Fruit fly (Drosophila melanogaster): ENCODE measurements around the gene CG34327.

CG34327 gene

DNA sequence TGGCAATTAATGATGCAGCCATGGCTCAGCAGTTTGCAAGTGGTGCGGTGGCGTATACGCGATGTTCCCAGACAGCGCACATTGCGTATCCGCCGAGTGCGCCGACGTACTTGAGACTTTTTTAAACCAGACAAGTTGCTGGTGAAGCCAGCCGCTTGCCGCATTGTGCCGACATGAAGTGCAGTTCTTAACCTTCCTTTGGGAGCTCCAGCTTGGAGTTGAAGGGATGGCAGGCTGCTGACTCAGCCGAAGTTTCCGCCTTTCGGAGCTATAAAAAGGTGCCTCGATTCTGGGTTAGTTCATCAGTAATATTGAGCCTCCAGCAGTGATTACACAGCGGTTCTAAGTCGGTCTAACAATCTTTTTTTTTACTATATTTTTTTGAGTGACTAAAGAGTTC lies 2.5 kb downstream of the CG34327 start, which contains the start of gene CG5172:
TSS of gene CG5172 (plus strand) at position 301 of the 400 bp plus-strand sequence.
- no peak for TF ChIP-seq CG17801 (GFP tag; optimal IDR thresholded peaks at IDR 0.05; ENCODE audit: partially characterized antibody)

DNA sequence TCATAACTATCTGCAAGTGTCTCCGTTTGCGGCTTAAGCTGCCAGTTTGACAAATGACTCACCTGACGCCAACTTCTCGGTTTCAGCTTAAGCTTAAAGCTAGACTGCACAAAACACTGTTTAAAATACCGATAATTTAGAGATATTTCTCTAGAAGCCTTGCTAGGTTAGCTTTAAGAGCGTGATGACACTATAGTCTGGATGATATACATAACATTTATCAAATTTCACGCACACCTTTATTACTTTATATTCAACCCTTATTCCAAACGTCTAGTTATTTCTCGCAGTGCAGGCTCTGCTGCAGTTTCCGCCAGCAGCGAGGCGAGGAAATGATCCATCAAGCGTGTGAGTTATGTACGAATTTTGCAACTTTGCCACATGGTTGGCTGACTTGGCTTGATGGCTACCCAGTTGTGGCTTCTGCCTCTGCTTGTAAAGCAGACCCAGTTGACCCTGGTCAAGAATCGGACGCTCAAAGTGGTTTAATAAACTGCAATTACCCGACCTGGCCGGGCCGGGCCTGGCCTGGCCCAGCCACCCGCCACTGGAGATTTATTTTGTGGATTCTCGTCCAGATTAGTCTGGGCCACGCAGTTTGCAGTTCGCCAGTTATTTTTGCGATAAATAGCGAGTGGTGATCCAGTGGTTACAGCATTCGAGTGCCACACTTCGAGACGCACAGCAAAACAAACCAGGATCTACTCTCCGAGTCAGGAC lies 5.2 kb downstream of the CG34327 start, which contains the start of gene CG12998:
TSS of gene CG12998 (plus strand) at position 436 of the 720 bp plus-strand sequence.
- no peak for TF ChIP-seq CG17801 (GFP tag; optimal IDR thresholded peaks at IDR 0.05; ENCODE audit: partially characterized antibody)

DNA sequence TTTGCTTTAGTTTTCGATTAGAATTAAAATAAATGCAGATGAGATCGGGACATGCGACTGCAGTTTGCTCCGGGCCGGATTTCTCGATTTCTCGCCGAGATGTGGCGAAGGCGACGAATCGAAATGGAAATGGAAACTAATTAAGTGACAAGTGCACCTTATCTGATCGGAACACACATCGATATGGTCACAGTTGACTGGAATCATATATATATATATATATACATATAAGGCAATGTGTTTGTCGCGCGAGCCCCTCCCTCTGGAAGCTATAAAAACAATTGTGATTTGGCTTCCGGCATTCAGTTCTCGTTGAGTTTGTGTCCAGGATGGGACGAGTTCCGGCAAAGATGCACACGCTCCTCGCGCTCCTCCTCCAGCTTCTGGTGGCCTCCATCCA lies 8.6 kb downstream of the CG34327 start, which contains the start of gene CG5162:
TSS of gene CG5162 (plus strand) at position 301 of the 400 bp plus-strand sequence.
- TF ChIP-seq CG17801 (GFP tag; optimal IDR thresholded peaks at IDR 0.05; ENCODE audit: partially characterized antibody): no peak

DNA sequence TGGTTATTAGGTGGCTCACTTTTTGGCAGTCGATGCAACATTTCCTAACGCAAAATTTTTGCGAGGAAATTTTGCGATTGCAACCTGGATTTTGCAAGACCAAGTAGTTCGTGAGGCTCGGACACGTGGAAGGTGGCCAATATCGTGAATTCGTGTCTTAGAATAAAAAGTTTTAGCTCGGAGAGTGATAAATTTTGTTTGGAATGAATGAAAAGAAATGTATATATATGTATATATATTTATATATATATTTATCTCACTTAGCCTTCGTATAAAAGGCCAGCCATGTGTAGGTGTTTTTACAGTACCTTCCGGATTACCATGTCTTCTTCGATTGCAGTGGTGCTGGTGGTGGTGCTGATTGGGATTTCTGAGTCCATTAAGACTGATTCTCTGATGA lies 11.6 kb downstream of the CG34327 start, which contains the start of gene CG18258:
TSS of gene CG18258 (plus strand) at position 301 of the 400 bp plus-strand sequence.
- TF ChIP-seq CG17801 (GFP tag; optimal IDR thresholded peaks at IDR 0.05; ENCODE audit: partially characterized antibody): no peak

DNA sequence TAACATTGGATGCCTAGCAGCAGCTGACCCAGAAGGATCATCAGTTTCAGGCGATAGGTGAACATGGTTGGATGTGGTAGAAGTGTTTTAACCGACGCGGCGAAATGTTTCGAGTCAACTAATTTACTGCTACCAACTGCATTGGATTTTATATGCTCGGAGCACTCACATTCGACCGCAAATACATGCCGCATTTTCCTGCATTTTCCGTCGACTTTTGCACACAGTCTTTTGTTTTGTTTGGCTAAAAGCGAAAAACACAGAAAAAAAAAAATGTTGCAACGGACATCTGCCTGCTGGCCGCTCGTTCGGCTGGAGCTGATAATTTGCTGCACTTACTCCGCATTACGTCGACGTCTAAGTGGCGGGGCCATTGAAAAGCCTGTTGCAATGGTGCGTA lies 13.7 kb downstream of the CG34327 start, which contains the start of gene CG12995:
TSS of gene CG12995 (minus strand) at position 101 of the 400 bp plus-strand sequence.
- no peak for TF ChIP-seq CG17801 (GFP tag; optimal IDR thresholded peaks at IDR 0.05; ENCODE audit: partially characterized antibody)

DNA sequence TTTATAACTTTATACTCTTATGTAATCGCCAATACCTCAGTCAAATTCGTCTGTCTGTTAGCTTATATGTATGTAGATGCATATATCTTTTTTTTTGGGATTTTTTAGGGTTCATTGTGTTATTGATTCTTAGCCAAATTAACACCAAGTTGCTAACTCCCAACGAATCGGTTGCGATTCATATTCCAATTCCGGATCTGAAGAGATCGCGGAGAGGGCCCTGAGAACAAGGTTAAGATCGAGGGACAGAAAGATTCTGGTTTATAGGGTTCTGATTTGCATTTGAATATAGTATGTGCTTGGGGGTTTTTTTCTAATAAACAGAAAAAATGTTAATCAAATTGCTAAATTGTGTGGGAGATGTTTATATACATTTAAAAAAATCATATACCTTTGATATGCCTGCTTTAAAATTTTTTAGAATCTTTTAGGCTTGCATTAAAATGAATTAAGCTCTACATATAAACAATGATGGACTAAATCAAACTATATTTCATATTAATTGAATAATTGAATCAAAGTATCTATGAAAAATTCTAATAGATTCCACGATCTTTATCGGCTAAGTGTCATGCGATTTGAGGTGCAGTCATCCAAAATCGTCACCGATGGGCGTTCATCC lies 15.6 kb downstream of the CG34327 start, which contains the start of gene CG32563:
TSS of gene CG32563 (plus strand) at position 572 of the 622 bp plus-strand sequence.
- no peak for TF ChIP-seq CG17801 (GFP tag; optimal IDR thresholded peaks at IDR 0.05; ENCODE audit: partially characterized antibody)

DNA sequence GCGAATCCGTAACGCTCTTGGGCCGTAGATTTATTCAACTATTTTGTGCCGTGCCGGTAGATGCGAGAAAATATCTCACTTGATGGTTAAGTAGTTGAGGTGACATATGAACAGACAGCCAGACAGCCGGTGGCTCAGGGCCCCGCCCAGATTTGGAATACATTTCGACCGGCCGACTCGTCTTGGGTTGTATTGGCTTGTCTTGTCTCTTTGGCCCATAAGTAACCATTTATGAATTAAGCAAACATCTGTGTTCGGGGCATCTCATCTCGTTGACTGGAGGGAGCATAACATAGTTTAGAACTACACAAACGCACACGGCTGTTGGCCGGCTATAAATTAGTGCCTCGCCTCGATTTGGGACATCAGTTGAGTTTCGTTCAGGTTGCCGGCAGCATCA lies 17.6 kb downstream of the CG34327 start, which contains the start of gene CG32564:
TSS of gene CG32564 (plus strand) at position 362 of the 400 bp plus-strand sequence.
- TF ChIP-seq CG17801 (GFP tag; optimal IDR thresholded peaks at IDR 0.05; ENCODE audit: partially characterized antibody): no peak

DNA sequence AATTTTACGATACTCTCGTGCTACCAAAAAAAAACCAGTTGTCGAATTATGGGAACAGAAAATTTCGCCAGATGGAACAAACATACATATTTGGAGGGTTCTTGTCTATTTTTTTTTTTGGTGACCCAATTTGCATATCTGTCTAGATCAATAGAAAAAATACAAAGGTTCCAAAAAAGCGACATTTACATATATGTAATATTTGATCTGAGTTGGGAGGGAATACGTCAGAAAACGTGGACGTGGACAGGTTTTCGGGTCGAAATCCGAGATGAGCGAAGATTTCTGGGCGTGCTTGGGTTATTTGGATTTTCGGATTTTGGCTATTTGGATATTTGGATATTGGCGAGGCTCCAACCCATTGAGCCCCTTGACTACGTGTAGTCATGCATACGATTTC lies 18.6 kb downstream of the CG34327 start:
- TF ChIP-seq CG17801 (GFP tag; optimal IDR thresholded peaks at IDR 0.05; ENCODE audit: partially characterized antibody): no peak

DNA sequence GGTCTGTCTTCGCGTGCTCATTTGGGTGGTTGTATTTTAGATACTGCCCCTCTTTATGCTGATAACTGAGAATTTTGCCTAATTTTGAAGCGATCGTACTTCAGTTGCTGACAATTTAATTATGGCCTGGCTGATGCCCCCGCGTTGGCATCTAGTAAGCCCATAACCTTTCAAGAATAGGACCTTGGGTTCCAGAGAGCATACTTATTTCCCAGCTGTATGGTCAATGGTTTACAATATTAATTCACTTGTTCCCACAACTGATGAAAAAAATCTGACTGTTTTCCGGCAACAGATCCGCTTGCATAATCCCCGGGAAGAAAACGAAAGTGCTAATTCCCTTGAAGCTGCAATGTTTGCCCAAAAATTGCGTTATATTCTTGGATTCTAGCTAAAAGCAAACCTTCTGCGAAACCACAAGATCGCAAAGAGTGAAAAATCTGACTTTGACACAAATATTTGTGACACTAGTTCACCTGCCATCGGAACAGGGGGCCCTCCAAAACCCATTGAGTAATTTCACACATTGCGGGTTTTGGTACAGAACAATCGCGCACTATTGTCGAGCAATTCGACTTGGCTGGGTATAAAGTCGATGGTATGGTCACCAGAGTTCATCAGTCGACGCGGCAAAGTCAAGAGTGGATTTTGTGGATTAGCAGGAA lies 21.0 kb downstream of the CG34327 start, which contains the start of the genes TTLL1A and CG5070:
TSS of gene TTLL1A (minus strand) at position 101 of the 665 bp plus-strand sequence.
TSS of gene CG5070 (plus strand) at position 615 of the 665 bp plus-strand sequence.
- TF ChIP-seq CG17801 (GFP tag; optimal IDR thresholded peaks at IDR 0.05; ENCODE audit: partially characterized antibody): no peak

DNA sequence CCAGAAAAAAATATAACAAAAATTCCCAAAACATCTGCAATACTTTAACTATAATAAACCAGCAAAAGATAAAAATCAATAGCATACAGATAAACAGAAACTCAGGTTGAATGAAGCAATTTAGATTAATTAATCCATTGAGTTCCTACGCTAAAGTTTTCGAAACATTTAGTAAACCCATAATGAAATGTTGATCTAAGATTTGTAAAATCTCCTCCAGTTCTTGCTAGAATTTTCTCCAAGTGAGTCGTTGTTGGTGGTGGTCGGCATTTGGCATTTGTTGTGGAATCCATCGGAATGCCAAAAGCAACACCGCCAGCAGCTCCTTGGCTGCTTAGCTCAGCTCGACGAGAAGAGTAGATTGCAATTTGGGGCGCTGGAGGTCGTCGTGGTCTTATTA lies 35.4 kb downstream of the CG34327 start:
- TF ChIP-seq CG17801 (GFP tag; optimal IDR thresholded peaks at IDR 0.05; ENCODE audit: partially characterized antibody): no peak

DNA sequence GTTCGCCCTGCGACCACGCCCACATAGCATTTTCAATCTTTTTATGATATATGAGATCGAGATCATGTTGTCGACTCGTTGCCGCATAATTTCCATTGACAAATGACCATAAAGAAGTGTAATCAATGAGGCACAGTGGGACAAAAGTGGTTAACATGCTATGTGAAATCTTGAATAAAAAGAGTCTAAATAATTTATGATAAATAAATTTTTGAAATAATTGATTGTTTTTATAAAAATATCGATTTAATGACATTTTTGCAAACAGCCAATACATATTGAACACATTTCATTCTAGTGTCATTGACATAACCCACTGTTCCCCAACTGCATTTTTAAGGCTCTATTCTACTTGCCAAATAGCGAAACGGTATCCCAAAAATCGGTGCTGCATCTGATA lies 36.1 kb downstream of the CG34327 start:
- peak; percentile 26 for TF ChIP-seq CG17801 (GFP tag; optimal IDR thresholded peaks at IDR 0.05; ENCODE audit: partially characterized antibody)

DNA sequence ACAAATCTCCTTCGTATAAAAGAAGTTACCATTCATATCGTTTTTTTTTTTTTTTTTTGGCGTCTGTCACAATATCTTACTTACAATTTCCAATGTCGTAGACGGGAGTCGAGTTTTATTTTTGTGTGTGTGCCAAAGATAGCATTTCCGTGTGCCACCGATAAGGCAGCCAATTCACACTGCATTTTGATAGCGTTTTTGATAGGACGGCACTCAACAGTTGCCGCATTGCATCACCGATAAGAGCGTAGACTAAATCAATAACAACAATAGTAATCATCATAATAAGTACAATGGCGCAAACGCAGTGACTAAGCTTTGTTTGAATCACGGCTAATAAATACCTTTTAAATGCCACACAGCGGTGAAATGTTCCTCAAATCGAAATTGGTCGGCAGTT lies 37.2 kb downstream of the CG34327 start:
- no peak for TF ChIP-seq CG17801 (GFP tag; optimal IDR thresholded peaks at IDR 0.05; ENCODE audit: partially characterized antibody)

DNA sequence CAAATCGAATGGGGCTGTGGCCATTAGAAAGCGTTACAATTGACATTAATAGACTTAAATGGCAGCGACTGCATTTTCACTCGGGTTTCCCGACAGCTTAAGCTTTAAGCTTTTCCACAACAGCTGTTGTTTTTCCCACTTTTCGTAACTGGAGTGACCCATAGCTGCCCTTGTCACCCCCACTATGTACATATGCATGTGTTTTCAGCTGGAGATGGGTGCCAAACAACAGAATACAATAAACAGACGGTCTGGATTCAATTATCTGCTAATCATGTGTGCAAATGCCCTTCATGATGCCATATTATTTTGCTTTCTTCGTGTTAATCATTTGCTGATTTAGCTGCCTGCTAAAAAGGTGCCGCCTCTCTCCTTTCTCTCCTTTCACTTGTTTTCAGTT lies 40.1 kb downstream of the CG34327 start:
- no peak for TF ChIP-seq CG17801 (GFP tag; optimal IDR thresholded peaks at IDR 0.05; ENCODE audit: partially characterized antibody)

DNA sequence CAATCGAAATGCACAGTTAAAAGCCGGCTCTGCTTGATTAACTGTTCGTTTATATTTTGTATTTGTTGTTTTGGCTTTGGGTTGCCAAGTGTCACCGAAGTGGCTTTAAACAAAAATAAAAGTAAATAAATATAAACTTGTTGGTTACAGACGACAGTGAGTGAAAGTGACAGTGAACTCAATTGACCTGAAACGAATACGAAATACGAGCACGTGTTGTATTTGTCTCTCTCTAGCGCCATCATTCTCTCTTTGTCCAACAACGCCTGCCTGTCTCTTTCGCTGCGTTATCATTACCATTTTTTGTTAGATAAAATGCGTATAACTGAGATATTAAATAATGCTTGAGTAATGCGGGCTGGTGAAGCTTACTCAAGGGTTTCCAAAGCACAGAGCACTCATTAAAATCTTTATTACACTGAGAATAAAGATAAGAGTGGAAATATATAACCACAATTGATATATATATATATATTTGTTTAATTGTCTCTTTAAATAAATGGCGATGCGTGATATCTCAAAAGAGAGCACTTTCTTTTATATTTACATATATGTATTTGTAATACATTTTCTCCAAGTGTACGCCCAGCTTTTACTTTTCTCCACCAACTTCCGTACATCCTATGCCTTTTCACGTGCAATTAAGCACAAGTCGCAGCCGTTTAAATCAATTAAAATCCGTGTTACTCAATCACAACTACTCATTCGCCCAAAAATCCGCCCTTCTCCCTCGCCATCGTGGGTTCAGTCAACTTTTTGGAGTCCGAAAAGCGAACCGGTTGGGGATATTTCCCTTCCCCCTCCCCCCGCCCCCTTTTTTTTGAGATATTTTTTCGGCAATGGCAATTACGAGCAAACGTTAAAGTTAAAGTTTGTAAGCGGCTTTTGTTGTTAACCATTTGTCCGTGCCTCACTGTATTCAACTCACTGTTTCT lies 42.1 kb downstream of the CG34327 start:
- TF ChIP-seq CG17801 (GFP tag; optimal IDR thresholded peaks at IDR 0.05; ENCODE audit: partially characterized antibody): no peak
